Fruit fly (Drosophila melanogaster) whole organism, embryonic: ENCODE results near the gene CG6443.

Source experiments
- Abd-B ChIP-seq: fragments of 200-800 bp; sonication (Bioruptor generic); optimal IDR thresholded peaks from 2 replicates; lab custom pipeline; 2018; ENCODE audit warnings: missing biosample characterization, mild to moderate bottlenecking, missing genetic modification characterization, moderate library complexity
- B-H1 ChIP-seq: fragments of 200-800 bp; sonication (Bioruptor generic); IDR thresholded peaks from 3 replicates; pipeline ENCODE4 v1.3.6; 2022; ENCODE audit warnings: missing biosample characterization, missing genetic modification characterization
- BEAF-32 ChIP-seq: fragments of 200-800 bp; sonication (Bioruptor generic); optimal IDR thresholded peaks from 3 replicates; lab custom pipeline; 2017; ENCODE audit warnings: missing biosample characterization, missing genetic modification characterization, mild to moderate bottlenecking, moderate library complexity, missing genetic modification reagents
- BtbVII ChIP-seq: fragments of 200-800 bp; sonication (Bioruptor generic); optimal IDR thresholded peaks from 3 replicates; lab custom pipeline; 2017; ENCODE audit warnings: missing biosample characterization, mild to moderate bottlenecking, missing genetic modification characterization
- CG10366 ChIP-seq: fragments of 200-800 bp; sonication (Bioruptor generic); IDR thresholded peaks from 2 replicates; pipeline ENCODE4 v1.3.6; 2022; ENCODE audit warnings: missing biosample characterization, missing genetic modification characterization
- CG10565 ChIP-seq: fragments of 200-800 bp; sonication (Bioruptor generic); optimal IDR thresholded peaks from 3 replicates; lab custom pipeline; 2016; ENCODE audit warnings: missing biosample characterization, mild to moderate bottlenecking, missing genetic modification characterization
- CG11247 ChIP-seq: fragments of 200-800 bp; sonication (Bioruptor generic); IDR thresholded peaks from 2 replicates; pipeline ENCODE4 v1.3.6; 2022; ENCODE audit warnings: missing biosample characterization, missing genetic modification characterization
- CG12219 ChIP-seq: fragments of 200-800 bp; sonication (Bioruptor generic); optimal IDR thresholded peaks from 3 replicates; lab custom pipeline; 2018; ENCODE audit warnings: missing biosample characterization, mild to moderate bottlenecking, missing genetic modification characterization
- CG12236 ChIP-seq: fragments of 200-800 bp; sonication (Bioruptor generic); optimal IDR thresholded peaks from 2 replicates; lab custom pipeline; 2016; ENCODE audit warnings: missing biosample characterization, missing genetic modification characterization
- CG12659 ChIP-seq: fragments of 200-800 bp; sonication (Bioruptor generic); optimal IDR thresholded peaks from 3 replicates; lab custom pipeline; 2017; ENCODE audit warnings: mild to moderate bottlenecking, missing biosample characterization, missing genetic modification reagents, missing genetic modification characterization
- CG13287 ChIP-seq: fragments of 200-800 bp; sonication (Bioruptor generic); IDR thresholded peaks from 2 replicates; pipeline ENCODE4 v1.3.6; 2022; ENCODE audit warnings: missing biosample characterization, missing genetic modification characterization; ENCODE audit not compliant: partially characterized antibody
- CG14710 ChIP-seq: fragments of 200-800 bp; sonication (Bioruptor generic); optimal IDR thresholded peaks from 3 replicates; lab custom pipeline; 2019; ENCODE audit warnings: missing biosample characterization, mild to moderate bottlenecking, missing genetic modification characterization, moderate library complexity
- CG14860 ChIP-seq: fragments of 200-800 bp; sonication (Bioruptor generic); IDR thresholded peaks from 3 replicates; pipeline ENCODE4 v1.3.6; 2022; ENCODE audit warnings: missing biosample characterization, missing genetic modification characterization; ENCODE audit not compliant: partially characterized antibody
- CG16813 ChIP-seq: fragments of 200-800 bp; sonication (Bioruptor generic); IDR thresholded peaks from 3 replicates; pipeline ENCODE4 v1.3.6; 2022; ENCODE audit warnings: missing biosample characterization, missing genetic modification characterization; ENCODE audit not compliant: partially characterized antibody
- CG16863 ChIP-seq: fragments of 200-800 bp; sonication (Bioruptor generic); optimal IDR thresholded peaks from 3 replicates; lab custom pipeline; 2016; ENCODE audit warnings: missing biosample characterization, missing genetic modification characterization
- CG17361 ChIP-seq: fragments of 200-800 bp; sonication (Bioruptor generic); IDR thresholded peaks from 3 replicates; pipeline ENCODE4 v1.3.6; 2022; ENCODE audit warnings: missing biosample characterization, missing genetic modification characterization
- CG17829 ChIP-seq: fragments of 200-800 bp; optimal IDR thresholded peaks from 2 replicates; lab custom pipeline; 2019; ENCODE audit warnings: missing biosample characterization, mild to moderate bottlenecking, missing genetic modification characterization, moderate library complexity
- CG2116 ChIP-seq: fragments of 200-800 bp; sonication (Bioruptor generic); optimal IDR thresholded peaks from 3 replicates; lab custom pipeline; 2018; ENCODE audit warnings: missing biosample characterization, mild to moderate bottlenecking, missing genetic modification characterization
- CG42726 ChIP-seq: fragments of 200-800 bp; sonication (Bioruptor generic); IDR thresholded peaks from 2 replicates; pipeline ENCODE4 v1.3.6; 2022; ENCODE audit warnings: missing biosample characterization, missing genetic modification characterization; ENCODE audit not compliant: partially characterized antibody
- CG4360 ChIP-seq: fragments of 200-800 bp; sonication (Bioruptor generic); IDR thresholded peaks from 2 replicates; pipeline ENCODE4 v1.3.6; 2022; ENCODE audit warnings: missing biosample characterization, missing genetic modification characterization
- CG4617 ChIP-seq: fragments of 200-800 bp; sonication (Bioruptor generic); optimal IDR thresholded peaks from 3 replicates; lab custom pipeline; 2016; ENCODE audit warnings: missing biosample characterization, missing genetic modification characterization, borderline replicate concordance
- CG6791 ChIP-seq: fragments of 200-800 bp; sonication (Bioruptor generic); IDR thresholded peaks from 3 replicates; pipeline ENCODE4 v1.3.6; 2022; ENCODE audit warnings: missing biosample characterization, missing genetic modification characterization; ENCODE audit not compliant: partially characterized antibody
- CG8388 ChIP-seq: fragments of 200-800 bp; sonication (Bioruptor generic); optimal IDR thresholded peaks from 2 replicates; lab custom pipeline; 2019; ENCODE audit warnings: missing biosample characterization, mild to moderate bottlenecking, missing genetic modification characterization, moderate library complexity
- CG8765 ChIP-seq: fragments of 200-800 bp; sonication (Bioruptor generic); IDR thresholded peaks from 2 replicates; pipeline ENCODE4 v1.3.6; 2022; ENCODE audit warnings: missing biosample characterization, missing genetic modification characterization
- CG9797 ChIP-seq: fragments of 200-800 bp; sonication (Bioruptor generic); optimal IDR thresholded peaks from 3 replicates; lab custom pipeline; 2018; ENCODE audit warnings: missing biosample characterization, mild to moderate bottlenecking, missing genetic modification characterization
- CTCF ChIP-seq: fragments of 200-800 bp; sonication (Bioruptor generic); optimal IDR thresholded peaks from 2 replicates; lab custom pipeline; 2017; ENCODE audit warnings: missing biosample characterization, mild to moderate bottlenecking, missing genetic modification characterization, moderate library complexity
- D19A ChIP-seq: fragments of 200-800 bp; optimal IDR thresholded peaks from 3 replicates; lab custom pipeline; 2019; ENCODE audit warnings: missing biosample characterization, mild to moderate bottlenecking, missing genetic modification characterization, moderate library complexity
- Dad ChIP-seq: fragments of 200-800 bp; sonication (Bioruptor generic); optimal IDR thresholded peaks from 3 replicates; lab custom pipeline; 2016; ENCODE audit warnings: missing biosample characterization, missing genetic modification characterization
- Dp ChIP-seq: fragments of 200-800 bp; sonication (Bioruptor generic); optimal IDR thresholded peaks from 2 replicates; lab custom pipeline; 2018; ENCODE audit warnings: missing biosample characterization, mild to moderate bottlenecking, missing genetic modification characterization, moderate library complexity
- Hr39 ChIP-seq: fragments of >200 bp; optimal IDR thresholded peaks from 2 replicates; lab custom pipeline; 2017
- Lpt ChIP-seq: fragments of >200 bp; optimal IDR thresholded peaks from 2 replicates; lab custom pipeline; 2018; ENCODE audit warnings: missing biosample characterization, missing genetic modification characterization
- MBD-R2 ChIP-seq: fragments of 200-800 bp; sonication (Bioruptor generic); IDR thresholded peaks from 2 replicates; pipeline ENCODE4 v1.3.6; 2022; ENCODE audit warnings: missing biosample characterization, missing genetic modification characterization
- MESR4 ChIP-seq: fragments of 200-800 bp; sonication (Bioruptor generic); optimal IDR thresholded peaks from 2 replicates; lab custom pipeline; 2018; ENCODE audit warnings: missing biosample characterization, mild to moderate bottlenecking, missing genetic modification characterization, moderate library complexity
- Pdp1 ChIP-seq, 2 experiments: fragments of 200-800 bp; sonication (Bioruptor generic); optimal IDR thresholded peaks; 3 replicates each; lab custom pipeline; 2016; ENCODE audit warnings: missing biosample characterization in 2 of 2, missing genetic modification characterization in 2 of 2, mild to moderate bottlenecking in 1 of 2, moderate library complexity in 1 of 2
- Rfx ChIP-seq: fragments of 200-800 bp; sonication (Bioruptor generic); IDR thresholded peaks from 2 replicates; pipeline ENCODE4 v1.3.6; 2022; ENCODE audit warnings: missing biosample characterization, missing genetic modification characterization
- Side ChIP-seq: fragments of 200-800 bp; sonication (Bioruptor generic); optimal IDR thresholded peaks from 2 replicates; lab custom pipeline; 2016; ENCODE audit warnings: missing biosample characterization, missing genetic modification characterization
- ac ChIP-seq: fragments of 200-800 bp; sonication (Bioruptor generic); optimal IDR thresholded peaks from 3 replicates; lab custom pipeline; 2017; ENCODE audit warnings: missing biosample characterization, mild to moderate bottlenecking, missing genetic modification characterization
- bbx ChIP-seq: fragments of 200-800 bp; sonication (Bioruptor generic); IDR thresholded peaks from 2 replicates; pipeline ENCODE4 v1.3.6; 2022; ENCODE audit warnings: missing biosample characterization, missing genetic modification characterization; ENCODE audit not compliant: partially characterized antibody
- bigmax ChIP-seq: fragments of 200-800 bp; sonication (Bioruptor generic); optimal IDR thresholded peaks from 2 replicates; lab custom pipeline; 2018; ENCODE audit warnings: missing biosample characterization, mild to moderate bottlenecking, missing genetic modification characterization
- chif ChIP-seq, 2 experiments: fragments of 200-800 bp; sonication (Bioruptor generic); optimal IDR thresholded peaks; 3 replicates each; lab custom pipeline; 2016; ENCODE audit warnings: missing biosample characterization in 2 of 2, missing genetic modification characterization in 2 of 2
- en ChIP-seq: fragments of 200-800 bp; sonication (Bioruptor generic); optimal IDR thresholded peaks from 2 replicates; lab custom pipeline; 2016; ENCODE audit warnings: missing biosample characterization, missing genetic modification characterization
- fd102C ChIP-seq: fragments of 200-800 bp; sonication (Bioruptor generic); optimal IDR thresholded peaks from 2 replicates; lab custom pipeline; 2018; ENCODE audit warnings: missing biosample characterization, mild to moderate bottlenecking, missing genetic modification characterization, moderate library complexity
- fd64A ChIP-seq: fragments of 200-800 bp; sonication (Bioruptor generic); optimal IDR thresholded peaks from 3 replicates; lab custom pipeline; 2018; ENCODE audit warnings: missing biosample characterization, mild to moderate bottlenecking, missing genetic modification characterization
- h ChIP-seq: fragments of >200 bp; optimal IDR thresholded peaks from 2 replicates; lab custom pipeline; 2017
- her ChIP-seq: fragments of 200-800 bp; sonication (Bioruptor generic); optimal IDR thresholded peaks from 2 replicates; lab custom pipeline; 2016; ENCODE audit warnings: missing biosample characterization, missing genetic modification characterization
- hth ChIP-seq: fragments of >200 bp; optimal IDR thresholded peaks from 2 replicates; lab custom pipeline; 2017; ENCODE audit warnings: inconsistent platforms
- inv ChIP-seq: fragments of 200-800 bp; sonication (Bioruptor generic); IDR thresholded peaks from 2 replicates; pipeline ENCODE4 v1.3.6; 2022; ENCODE audit warnings: missing biosample characterization, missing genetic modification characterization; ENCODE audit not compliant: partially characterized antibody
- nau ChIP-seq: fragments of 200-800 bp; sonication (Bioruptor generic); optimal IDR thresholded peaks from 3 replicates; lab custom pipeline; 2017; ENCODE audit warnings: missing biosample characterization, mild to moderate bottlenecking, missing genetic modification characterization, missing genetic modification reagents
- pzg ChIP-seq: fragments of 200-800 bp; sonication (Bioruptor generic); optimal IDR thresholded peaks from 3 replicates; lab custom pipeline; 2018; ENCODE audit warnings: missing biosample characterization, mild to moderate bottlenecking, missing genetic modification characterization, moderate library complexity
- salm ChIP-seq: fragments of 200-800 bp; sonication (Bioruptor generic); optimal IDR thresholded peaks from 2 replicates; lab custom pipeline; 2018; ENCODE audit warnings: missing biosample characterization, mild to moderate bottlenecking, missing genetic modification characterization
- sqz ChIP-seq: fragments of 200-800 bp; sonication (Bioruptor generic); optimal IDR thresholded peaks from 3 replicates; lab custom pipeline; 2018; ENCODE audit warnings: missing biosample characterization, mild to moderate bottlenecking, missing genetic modification characterization
- trem ChIP-seq: fragments of 200-800 bp; optimal IDR thresholded peaks from 3 replicates; lab custom pipeline; 2019; ENCODE audit warnings: missing biosample characterization, mild to moderate bottlenecking, missing genetic modification characterization, moderate library complexity

CG6443 gene

DNA sequence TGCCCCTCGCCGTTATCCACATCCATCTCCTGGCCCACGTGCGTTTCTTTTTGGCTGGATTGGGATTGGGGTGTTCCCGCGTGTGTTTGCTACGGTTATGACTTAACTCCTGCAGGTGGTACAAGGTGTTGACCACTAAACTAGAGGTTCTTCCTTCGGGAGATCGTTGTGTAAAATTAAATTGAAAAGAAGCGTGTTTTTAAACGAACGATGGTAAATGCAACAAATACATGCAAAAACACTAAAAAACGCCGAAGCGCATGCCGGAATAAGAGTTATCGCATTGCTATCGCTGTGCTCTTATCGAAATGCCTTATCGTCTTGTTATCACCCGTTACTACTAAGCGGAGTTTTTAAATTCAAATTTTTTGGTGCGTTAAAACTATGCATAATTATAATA, 40.9 kb downstream of the CG6443 start, which contains the start of gene CG6724 (continued):
- TF ChIP-seq CG17361 (GFP tag; lab: Robert Waterston, UW) = no peak
- no peak for TF ChIP-seq CG11247 (GFP tag; lab: Robert Waterston, UW)
- peak; percentile 62 for TF ChIP-seq MESR4 (GFP tag; lab: Kevin White, UChicago)
- peak; percentile 69 for TF ChIP-seq CG4617
- TF ChIP-seq CG16863 = no peak
- no peak for TF ChIP-seq D19A (tag; lab: Kevin White, UChicago)
- TF ChIP-seq CG14860 (GFP tag; lab: Robert Waterston, UW) = peak; percentile 45
- TF ChIP-seq Side = no peak
- TF ChIP-seq CG10565 (GFP tag; lab: Kevin White, UChicago) = no peak
- TF ChIP-seq CG9797 (GFP tag; lab: Kevin White, UChicago) = peak; percentile 65
- peak; percentile 65 for TF ChIP-seq BEAF-32
- peak; percentile 24 for TF ChIP-seq CG14710 (tag; lab: Kevin White, UChicago)
- TF ChIP-seq Lpt (GFP tag; lab: Kevin White, UChicago) = no peak
- TF ChIP-seq Abd-B (GFP tag; lab: Kevin White, UChicago) = no peak
- TF ChIP-seq CG8765 (GFP tag; lab: Robert Waterston, UW) = no peak
- no peak for TF ChIP-seq nau (GFP tag; lab: Kevin White, UChicago)
- TF ChIP-seq CG8388 (GFP tag; lab: Kevin White, UChicago) = no peak
- TF ChIP-seq CG13287 (GFP tag; lab: Robert Waterston, UW) = peak; percentile 80
- TF ChIP-seq CG12659 (GFP tag; lab: Kevin White, UChicago) = peak; percentile 11
- peak; percentile 92 for TF ChIP-seq CG2116
- peak; percentile 50 for TF ChIP-seq trem (tag; lab: Kevin White, UChicago)
- TF ChIP-seq CG17829 = peak; percentile 25
- no peak for TF ChIP-seq sqz (GFP tag; lab: Kevin White, UChicago)
- TF ChIP-seq Hr39 (lab: Kevin White, UChicago) = no peak
- TF ChIP-seq MBD-R2 (GFP tag; lab: Robert Waterston, UW) = peak; percentile 69; the same call in 1 of the 2 replicates
- TF ChIP-seq en (GFP tag; lab: Kevin White, UChicago) = no peak
- peak; percentile 73; the same call in 1 of the 2 replicates for TF ChIP-seq CG42726
- TF ChIP-seq ac (GFP tag; lab: Kevin White, UChicago) = no peak
- TF ChIP-seq her (GFP tag; lab: Kevin White, UChicago) = no peak
- peak; percentile 77 for TF ChIP-seq pzg (GFP tag; lab: Kevin White, UChicago)
- peak; percentile 76 for TF ChIP-seq CG6791 (GFP tag; lab: Robert Waterston, UW)
- no peak for TF ChIP-seq fd64A (GFP tag; lab: Kevin White, UChicago)
- no peak for TF ChIP-seq CG12219 (GFP tag; lab: Kevin White, UChicago)
- TF ChIP-seq Dp (GFP tag; lab: Kevin White, UChicago) = peak; percentile 88
- peak; percentile 50 for TF ChIP-seq inv
- no peak for TF ChIP-seq CG12236 (GFP tag; lab: Kevin White, UChicago)
- no peak for TF ChIP-seq Pdp1 (GFP tag; optimal IDR thresholded peaks at IDR 0.05; lab: Kevin White, UChicago)
- no peak for TF ChIP-seq hth (lab: Kevin White, UChicago)
- TF ChIP-seq bbx (GFP tag; lab: Robert Waterston, UW) = peak; percentile 88
- no peak for TF ChIP-seq CG10366 (GFP tag; lab: Robert Waterston, UW)
- TF ChIP-seq Rfx = no peak
- no peak for TF ChIP-seq fd102C (GFP tag; lab: Kevin White, UChicago)
- TF ChIP-seq h (lab: Kevin White, UChicago) = no peak
- no peak for TF ChIP-seq CTCF (GFP tag; lab: Kevin White, UChicago)
- peak; percentile 63 for TF ChIP-seq CG16813
- no peak for TF ChIP-seq BtbVII (GFP tag; lab: Kevin White, UChicago)
- no peak for TF ChIP-seq Dad
- no peak for TF ChIP-seq chif (GFP tag; optimal IDR thresholded peaks at IDR 0.05; lab: Kevin White, UChicago)
- no peak for TF ChIP-seq salm
- TF ChIP-seq B-H1 (GFP tag; lab: Robert Waterston, UW) = no peak
- no peak for TF ChIP-seq CG4360 (GFP tag; lab: Robert Waterston, UW)
- no peak for TF ChIP-seq bigmax (GFP tag; lab: Kevin White, UChicago)
